Fruit fly (Drosophila melanogaster): ENCODE data around the gene CG1924.

The CG1924 gene

DNA sequence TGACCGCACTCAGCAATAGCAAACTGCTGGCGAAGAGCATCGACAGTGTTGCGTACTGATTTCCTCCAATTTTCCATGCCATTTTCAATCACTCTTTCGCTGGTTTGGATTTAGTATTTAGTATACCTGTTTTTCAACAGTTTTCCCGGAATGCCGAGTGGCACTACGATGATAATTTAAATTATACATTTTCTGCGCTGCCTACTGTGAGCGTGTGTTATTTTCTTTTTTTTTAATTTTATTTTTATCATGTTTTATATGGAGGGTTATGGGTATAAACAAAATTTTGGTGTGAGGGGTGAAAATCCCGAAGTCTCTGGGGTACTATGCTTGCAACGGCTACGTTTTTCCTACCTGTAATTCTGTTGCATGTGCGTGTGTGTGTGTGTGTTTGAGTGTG lies at the start of gene CG1924:
Gene CG1924, minus strand, starts transcription at position 101 of the 400 bp plus-strand sequence.
- no peak for TF ChIP-seq rgr (GFP tag; optimal IDR thresholded peaks at IDR 0.05)
- no peak for TF ChIP-seq GATAd (GFP tag; optimal IDR thresholded peaks at IDR 0.05)

DNA sequence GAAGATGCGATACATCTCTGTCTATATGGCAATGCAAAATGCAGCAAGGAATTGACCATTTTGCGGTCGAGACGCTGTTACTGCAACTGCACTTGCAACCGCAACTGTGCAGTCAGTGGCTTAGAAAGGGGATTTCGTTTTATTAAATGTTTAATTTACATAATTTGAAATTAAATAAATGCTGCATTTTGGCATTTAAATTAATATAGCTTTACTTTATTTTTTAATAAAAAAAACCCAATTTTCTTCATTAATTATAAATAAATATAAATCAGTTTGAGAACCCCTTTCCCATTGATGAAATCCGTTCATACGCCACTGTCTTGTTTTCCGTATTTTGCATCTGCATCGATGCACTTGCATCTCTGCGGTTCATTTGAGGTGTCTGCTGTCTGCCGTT lies 49.5 kb upstream of the CG1924 start:
- no peak for TF ChIP-seq pan (optimal IDR thresholded peaks at IDR 0.05)
- peak; percentile 17 for TF ChIP-seq Sp1 (GFP tag; optimal IDR thresholded peaks at IDR 0.05)
- no peak for TF ChIP-seq CG9705 (GFP tag; optimal IDR thresholded peaks at IDR 0.05)
- TF ChIP-seq h (GFP tag; optimal IDR thresholded peaks at IDR 0.05): no peak
- peak; percentile 31 for TF ChIP-seq HLH106 (tag; optimal IDR thresholded peaks at IDR 0.05)
- no peak for TF ChIP-seq Jra (GFP tag; optimal IDR thresholded peaks at IDR 0.05)
- no peak for TF ChIP-seq sv (GFP tag; optimal IDR thresholded peaks at IDR 0.05)
- no peak for TF ChIP-seq CG32264 (GFP tag; optimal IDR thresholded peaks at IDR 0.05)
- TF ChIP-seq sage (GFP tag; optimal IDR thresholded peaks at IDR 0.05): no peak

DNA sequence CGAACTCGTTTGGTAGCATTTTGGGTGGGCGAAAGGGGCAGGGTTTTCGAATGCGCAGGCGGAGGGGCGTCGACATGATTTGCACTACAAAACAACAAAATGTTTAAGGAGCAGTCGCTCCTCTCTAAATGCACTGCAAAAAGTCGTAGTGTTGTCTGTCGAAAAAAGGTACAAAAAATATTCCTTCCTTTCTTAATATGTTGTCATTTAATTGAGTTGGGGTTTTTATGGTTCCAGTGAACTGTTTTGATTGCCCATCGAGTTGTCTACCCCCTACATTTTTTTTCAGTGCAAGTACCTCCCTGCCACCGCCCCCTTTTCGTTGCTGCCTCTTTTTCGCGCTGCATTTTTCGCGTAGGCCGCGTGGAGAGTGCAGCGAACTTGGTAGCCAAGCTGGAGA lies 48.1 kb upstream of the CG1924 start:
- TF ChIP-seq Hr83 (GFP tag; optimal IDR thresholded peaks at IDR 0.05; ENCODE audit: poor library complexity, severe bottlenecking) (peak; percentile 57), jim (GFP tag; optimal IDR thresholded peaks at IDR 0.05) (peak; percentile 32), CrebA (GFP tag; optimal IDR thresholded peaks at IDR 0.05; ENCODE audit: borderline replicate concordance) (no peak), dl (GFP tag; optimal IDR thresholded peaks at IDR 0.05; ENCODE audit: insufficient read depth in 1 of 2, partially characterized antibody in 2 of 2) (no peak), dsf (GFP tag; optimal IDR thresholded peaks at IDR 0.05; ENCODE audit: borderline replicate concordance) (peak; percentile 42), Hr78 (GFP tag; optimal IDR thresholded peaks at IDR 0.05) (no peak), dmrt93B (GFP tag; optimal IDR thresholded peaks at IDR 0.05) (peak; percentile 85), br (GFP tag; optimal IDR thresholded peaks at IDR 0.05) (peak; percentile 91), ey (GFP tag; optimal IDR thresholded peaks at IDR 0.05) (peak; percentile 93), HLH106 (tag; optimal IDR thresholded peaks at IDR 0.05) (peak; percentile 92), usp (GFP tag; optimal IDR thresholded peaks at IDR 0.05) (no peak), Jra (GFP tag; optimal IDR thresholded peaks at IDR 0.05) (peak; percentile 79), Hnf4 (GFP tag; optimal IDR thresholded peaks at IDR 0.05) (peak; percentile 94), Rel (GFP tag; optimal IDR thresholded peaks at IDR 0.05) (peak; percentile 58), Rel (tag; optimal IDR thresholded peaks at IDR 0.05) (peak; percentile 61), Sp1 (GFP tag; optimal IDR thresholded peaks at IDR 0.05) (peak; percentile 88), Abd-B (GFP tag; optimal IDR thresholded peaks at IDR 0.05) (no peak), CG9705 (GFP tag; optimal IDR thresholded peaks at IDR 0.05) (peak; percentile 86), CG32264 (GFP tag; optimal IDR thresholded peaks at IDR 0.05) (peak; percentile 86), GATAd (GFP tag; optimal IDR thresholded peaks at IDR 0.05) (peak; percentile 0), h (GFP tag; optimal IDR thresholded peaks at IDR 0.05) (peak; percentile 92), fru (GFP tag; optimal IDR thresholded peaks at IDR 0.05) (peak; percentile 95), Myc (optimal IDR thresholded peaks at IDR 0.05) (no peak), psq (GFP tag; optimal IDR thresholded peaks at IDR 0.05) (peak; percentile 87), N (GFP tag; optimal IDR thresholded peaks at IDR 0.05) (no peak), OdsH (GFP tag; optimal IDR thresholded peaks at IDR 0.05) (peak; percentile 93), Mio (GFP tag; optimal IDR thresholded peaks at IDR 0.05) (peak; percentile 70), woc (GFP tag; optimal IDR thresholded peaks at IDR 0.05) (peak; percentile 94), tai (GFP tag; optimal IDR thresholded peaks at IDR 0.05) (peak; percentile 87), rgr (GFP tag; optimal IDR thresholded peaks at IDR 0.05) (peak; percentile 92), foxo (GFP tag; optimal IDR thresholded peaks at IDR 0.05) (peak; percentile 26 to 95), lola (GFP tag; optimal IDR thresholded peaks at IDR 0.05) (no peak), Dfd (GFP tag; optimal IDR thresholded peaks at IDR 0.05) (no peak), pan (optimal IDR thresholded peaks at IDR 0.05) (no peak), Vsx2 (GFP tag; optimal IDR thresholded peaks at IDR 0.05; ENCODE audit: partially characterized antibody) (no peak), sv (GFP tag; optimal IDR thresholded peaks at IDR 0.05) (no peak), brk (GFP tag; optimal IDR thresholded peaks at IDR 0.05) (peak; percentile 71), sage (GFP tag; optimal IDR thresholded peaks at IDR 0.05) (peak; percentile 84), Dif (GFP tag; optimal IDR thresholded peaks at IDR 0.05; ENCODE audit: partially characterized antibody) (no peak)

Data from whole organism, wandering third instar larva.